Fruit fly (Drosophila melanogaster): Measurements from ENCODE around the gene PolE1.

The PolE1 gene

DNA sequence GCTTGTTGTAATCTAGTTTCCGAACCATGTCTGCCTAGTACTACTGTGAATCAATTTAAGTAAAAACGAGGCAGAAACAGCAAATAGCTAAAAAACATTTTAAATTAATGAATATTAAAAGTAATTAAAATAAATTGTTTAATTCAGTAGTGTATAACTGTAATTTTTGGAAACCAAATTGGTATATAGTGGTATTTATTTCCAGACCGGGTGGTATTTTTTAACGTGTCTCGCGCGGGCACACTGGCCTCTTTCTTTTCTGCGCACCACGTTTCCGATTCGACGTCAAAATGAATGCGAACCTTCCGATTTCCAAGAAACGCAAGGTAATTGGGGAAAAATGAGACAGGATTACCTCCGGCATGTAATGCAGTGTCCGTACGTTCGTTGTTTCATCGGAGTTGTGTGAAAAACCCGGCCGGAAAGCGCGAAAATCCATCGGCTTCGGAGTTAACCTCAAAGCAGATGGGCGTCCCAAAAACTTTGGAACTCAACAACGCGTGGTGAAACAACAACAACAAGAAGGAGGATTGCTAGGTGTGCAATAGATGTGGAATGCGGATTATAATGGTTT, 10.7 kb downstream of the PolE1 start, which contains the start of gene RpS3 (continued):
- TF ChIP-seq Adf1 (GFP tag; IDR thresholded peaks at IDR 0.05) (no peak), CG11695 (GFP tag; IDR thresholded peaks at IDR 0.05) (peak; percentile 45; the same call in 2 of the 3 replicates), vfl (GFP tag; optimal IDR thresholded peaks at IDR 0.05) (no peak), hkb (optimal IDR thresholded peaks at IDR 0.05) (no peak), hkb (GFP tag; IDR thresholded peaks at IDR 0.05) (0 out of 2 replicates have a peak, but pooled peaks have one; percentile 17), Ets65A (GFP tag) (no peak), CG4424 (GFP tag; optimal IDR thresholded peaks at IDR 0.05) (no peak), Elba2 (GFP tag; optimal IDR thresholded peaks at IDR 0.05) (no peak), bcd (GFP tag; optimal IDR thresholded peaks at IDR 0.05) (peak; percentile 9), HHEX (GFP tag; optimal IDR thresholded peaks at IDR 0.05) (peak; percentile 26), chinmo (GFP tag; IDR thresholded peaks at IDR 0.05; ENCODE audit: partially characterized antibody) (no peak), Gsc (GFP tag; IDR thresholded peaks at IDR 0.05) (no peak), CG14965 (GFP tag; optimal IDR thresholded peaks at IDR 0.05; ENCODE audit: borderline replicate concordance) (no peak), CG10209 (GFP tag; optimal IDR thresholded peaks at IDR 0.05) (no peak), Mes4 (GFP tag; optimal IDR thresholded peaks at IDR 0.05) (no peak), CG3847 (GFP tag; IDR thresholded peaks at IDR 0.05) (peak; percentile 32; the same call in 1 of the 2 replicates), CG11456 (GFP tag; IDR thresholded peaks at IDR 0.05) (no peak), CG18764 (GFP tag; optimal IDR thresholded peaks at IDR 0.05) (no peak), CG8290 (GFP tag; optimal IDR thresholded peaks at IDR 0.05) (peak; percentile 23), CG8290 (tag; optimal IDR thresholded peaks at IDR 0.05) (peak in 1 of 2 experiments; percentile 50), unpg (GFP tag; optimal IDR thresholded peaks at IDR 0.05) (peak; percentile 2), Awh (GFP tag; IDR thresholded peaks at IDR 0.05) (no peak), Sox102F (GFP tag; optimal IDR thresholded peaks at IDR 0.05) (no peak), CG4360 (GFP tag; IDR thresholded peaks at IDR 0.05) (peak; percentile 81), CG34376 (GFP tag; optimal IDR thresholded peaks at IDR 0.05) (peak; percentile 58), CG12769 (tag; optimal IDR thresholded peaks at IDR 0.05) (no peak), CrebB (tag; optimal IDR thresholded peaks at IDR 0.05) (peak; percentile 40), tx (GFP tag; optimal IDR thresholded peaks at IDR 0.05) (no peak), CG9932 (GFP tag; IDR thresholded peaks at IDR 0.05) (no peak), CG7786 (GFP tag; optimal IDR thresholded peaks at IDR 0.05) (no peak), CG31441 (GFP tag; IDR thresholded peaks at IDR 0.05) (no peak; the same call in 1 of the 2 replicates), CG2889 (GFP tag; IDR thresholded peaks at IDR 0.05) (no peak), CG15479 (GFP tag; optimal IDR thresholded peaks at IDR 0.05) (no peak), CG18619 (GFP tag; optimal IDR thresholded peaks at IDR 0.05) (no peak), CG15696 (tag; optimal IDR thresholded peaks at IDR 0.05) (no peak), CG11085 (GFP tag; IDR thresholded peaks at IDR 0.05) (no peak), seq (GFP tag; IDR thresholded peaks at IDR 0.05) (no peak), jing (GFP tag; optimal IDR thresholded peaks at IDR 0.05) (no peak), Tbp (GFP tag; optimal IDR thresholded peaks at IDR 0.05) (peak; percentile 50), dan (GFP tag; IDR thresholded peaks at IDR 0.05) (no peak), CG4707 (GFP tag; optimal IDR thresholded peaks at IDR 0.05) (no peak), CG12299 (tag; optimal IDR thresholded peaks at IDR 0.05) (peak; percentile 18), CG12942 (GFP tag; optimal IDR thresholded peaks at IDR 0.05) (no peak), dati (GFP tag; IDR thresholded peaks at IDR 0.05) (no peak), Sry-δ (GFP tag; optimal IDR thresholded peaks at IDR 0.05) (no peak), CG6175 (GFP tag; IDR thresholded peaks at IDR 0.05) (no peak), CG13894 (tag; optimal IDR thresholded peaks at IDR 0.05) (peak; percentile 30), abd-A (tag; optimal IDR thresholded peaks at IDR 0.05) (no peak), MTF-1 (GFP tag; optimal IDR thresholded peaks at IDR 0.05; ENCODE audit: borderline replicate concordance) (no peak), Atf6 (GFP tag; IDR thresholded peaks at IDR 0.05) (no peak), sug (tag; optimal IDR thresholded peaks at IDR 0.05) (peak; percentile 36), CG4820 (GFP tag; optimal IDR thresholded peaks at IDR 0.05) (no peak)
